Worm (Caenorhabditis elegans): Measurements from ENCODE around the gene drh-1.

DNA sequence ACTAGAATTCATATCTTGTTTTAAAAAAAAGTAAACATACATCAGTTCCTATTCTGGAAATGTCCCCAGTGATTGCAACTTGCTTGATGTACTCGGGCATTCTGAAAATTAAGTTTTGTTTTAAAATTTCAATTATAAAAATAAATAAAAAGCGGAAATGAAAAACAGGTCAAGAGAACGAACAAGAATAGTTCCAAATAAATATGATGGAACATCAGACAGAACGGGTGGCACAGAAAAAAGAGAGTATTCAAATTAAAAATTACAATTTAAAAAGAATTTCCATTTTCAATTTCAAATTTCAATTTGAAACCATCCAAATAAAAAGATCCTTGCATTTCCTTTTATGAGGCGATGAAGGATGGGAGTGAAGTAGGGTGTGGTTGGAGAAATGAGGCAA lies 8.1 kb upstream of the drh-1 start, which contains the start of gene C01B10.3:
- TF ChIP-seq nhr-11 (tag; optimal IDR thresholded peaks at IDR 0.05) = no peak
- TF ChIP-seq ama-1 (optimal IDR thresholded peaks at IDR 0.05) = no peak
- no peak for TF ChIP-seq lin-39 (tag; optimal IDR thresholded peaks at IDR 0.05)
- no peak for TF ChIP-seq nhr-12 (tag; optimal IDR thresholded peaks at IDR 0.05)
- TF ChIP-seq daf-12 (tag; optimal IDR thresholded peaks at IDR 0.05) = no peak
- TF ChIP-seq nhr-237 (tag; optimal IDR thresholded peaks at IDR 0.05) = no peak
- TF ChIP-seq nhr-28 (tag; optimal IDR thresholded peaks at IDR 0.05) = no peak
- no peak for TF ChIP-seq snpc-4 (tag; optimal IDR thresholded peaks at IDR 0.05)
- no peak for TF ChIP-seq jun-1 (tag; optimal IDR thresholded peaks at IDR 0.05)
- TF ChIP-seq pha-4 (tag; optimal IDR thresholded peaks at IDR 0.05) = no peak
- TF ChIP-seq elt-1 (tag; optimal IDR thresholded peaks at IDR 0.05) = no peak
- TF ChIP-seq aly-2 (tag; optimal IDR thresholded peaks at IDR 0.05) = no peak
